Worm (Caenorhabditis elegans) whole organism, L1 larva: ENCODE measurements around the gene rsp-4.

ENCODE experiments used
- C04F5.9 ChIP-seq: sonication (generic microtip); optimal IDR thresholded peaks from 2 replicates; lab custom pipeline; 2016; ENCODE audit warnings: missing genetic modification characterization, missing compliant biosample characterization
- C16A3.4 ChIP-seq: fragments of 150-350 bp; optimal IDR thresholded peaks from 2 replicates; lab custom pipeline; 2014; ENCODE audit warnings: missing biosample characterization, missing genetic modification characterization
- C34B4.2 ChIP-seq: sonication (generic microtip); optimal IDR thresholded peaks from 2 replicates; lab custom pipeline; 2017; ENCODE audit warnings: mild to moderate bottlenecking, missing genetic modification characterization, missing compliant biosample characterization
- F16B12.6 ChIP-seq: fragments of 150-350 bp; optimal IDR thresholded peaks from 2 replicates; lab custom pipeline; 2014; ENCODE audit warnings: missing biosample characterization, missing genetic modification characterization
- aha-1 ChIP-seq: fragments of 150-350 bp; optimal IDR thresholded peaks from 2 replicates; lab custom pipeline; 2014; ENCODE audit warnings: missing biosample characterization, missing genetic modification characterization
- aly-2 ChIP-seq: fragments of 150-350 bp; optimal IDR thresholded peaks from 2 replicates; lab custom pipeline; 2014; ENCODE audit warnings: missing biosample characterization, missing genetic modification characterization
- blmp-1 ChIP-seq: fragments of 150-350 bp; optimal IDR thresholded peaks from 2 replicates; lab custom pipeline; 2014; ENCODE audit warnings: missing biosample characterization, missing genetic modification characterization
- ceh-8 ChIP-seq: fragments of 200-800 bp; sonication (Bioruptor generic); optimal IDR thresholded peaks from 2 replicates; lab custom pipeline; 2018; ENCODE audit warnings: mild to moderate bottlenecking, missing genetic modification characterization, moderate library complexity, missing compliant biosample characterization
- dpl-1 ChIP-seq, 3 experiments: fragments of 150-350 bp in 2 of 3; sonication (generic microtip) in 1 of 3; optimal IDR thresholded peaks; 2 replicates each; lab custom pipeline; 2014 to 2017; ENCODE audit warnings: missing biosample characterization in 3 of 3, missing genetic modification characterization in 3 of 3, missing genetic modification reagents in 3 of 3
- dsc-1 ChIP-seq: sonication (generic microtip); optimal IDR thresholded peaks from 2 replicates; lab custom pipeline; 2016; ENCODE audit warnings: mild to moderate bottlenecking, missing genetic modification characterization, missing compliant biosample characterization
- efl-1 ChIP-seq, 4 experiments: fragments of 150-350 bp; optimal IDR thresholded peaks in 3 of 4; peaks in 1 of 4; 1 replicate in 1 of 4; 2 replicates in 3 of 4; lab custom pipeline; 2014; ENCODE audit warnings: missing biosample characterization in 2 of 4, missing genetic modification characterization in 2 of 4, missing genetic modification reagents in 2 of 4
- egl-13 ChIP-seq: sonication (generic microtip); optimal IDR thresholded peaks from 2 replicates; lab custom pipeline; 2016; ENCODE audit warnings: missing genotype, missing genetic modification reagents, missing genetic modification characterization, missing compliant biosample characterization
- elt-3 ChIP-seq, 6 experiments: fragments of 150-350 bp in 1 of 6; sonication (generic microtip); optimal IDR thresholded peaks; 2 replicates each; lab custom pipeline; 2017 to 2018; ENCODE audit warnings: missing biosample characterization in 6 of 6, missing genetic modification characterization in 6 of 6, inconsistent platforms in 1 of 6
- fkh-10 ChIP-seq: sonication (generic microtip); optimal IDR thresholded peaks from 2 replicates; lab custom pipeline; 2017; ENCODE audit warnings: missing biosample characterization, missing genetic modification reagents, missing genetic modification characterization
- fkh-4 ChIP-seq: sonication (generic microtip); optimal IDR thresholded peaks from 2 replicates; lab custom pipeline; 2016; ENCODE audit warnings: missing compliant biosample characterization, missing genetic modification characterization, borderline replicate concordance
- fos-1 ChIP-seq: fragments of 150-350 bp; optimal IDR thresholded peaks from 2 replicates; lab custom pipeline; 2014; ENCODE audit warnings: missing biosample characterization, missing genetic modification characterization
- grh-1 ChIP-seq: fragments of 200-800 bp; sonication (Bioruptor generic); IDR thresholded peaks from 2 replicates; pipeline ENCODE4 v1.3.6; 2022; ENCODE audit warnings: missing genetic modification reagents, missing genetic modification characterization, missing compliant biosample characterization
- hlh-17 ChIP-seq: fragments of 200-800 bp; sonication (Bioruptor generic); optimal IDR thresholded peaks from 2 replicates; lab custom pipeline; 2018; ENCODE audit warnings: missing genetic modification characterization, mild to moderate bottlenecking, missing compliant biosample characterization, moderate library complexity, borderline replicate concordance
- lin-15B ChIP-seq: fragments of 150-350 bp; sonication (generic microtip); optimal IDR thresholded peaks from 3 replicates; lab custom pipeline; 2014; ENCODE audit warnings: missing biosample characterization, missing genetic modification characterization
- lin-35 ChIP-seq, 2 experiments: fragments of 150-350 bp; optimal IDR thresholded peaks; 2 replicates each; lab custom pipeline; 2014; ENCODE audit warnings: missing biosample characterization in 2 of 2, missing genetic modification characterization in 2 of 2, missing genetic modification reagents in 2 of 2
- lin-39 ChIP-seq: fragments of 150-350 bp; optimal IDR thresholded peaks from 2 replicates; lab custom pipeline; 2014; ENCODE audit warnings: missing biosample characterization, missing genetic modification reagents, missing genetic modification characterization
- lir-3 ChIP-seq: sonication (generic microtip); optimal IDR thresholded peaks from 2 replicates; lab custom pipeline; 2016; ENCODE audit warnings: mild to moderate bottlenecking, missing genetic modification characterization, moderate library complexity, missing compliant biosample characterization; ENCODE audit not compliant: poor library complexity
- lsy-2 ChIP-seq, 2 experiments: fragments of 150-350 bp; optimal IDR thresholded peaks; 2 replicates each; lab custom pipeline; 2014; ENCODE audit warnings: missing biosample characterization in 2 of 2, missing genetic modification characterization in 2 of 2
- mdl-1 ChIP-seq, 2 experiments: fragments of 150-350 bp; optimal IDR thresholded peaks; 2 replicates each; lab custom pipeline; 2014 to 2017; ENCODE audit warnings: missing biosample characterization in 2 of 2, missing genetic modification characterization in 2 of 2, inconsistent platforms in 1 of 2
- mef-2 ChIP-seq: fragments of 150-350 bp; optimal IDR thresholded peaks from 2 replicates; lab custom pipeline; 2014; ENCODE audit warnings: missing biosample characterization, missing genetic modification characterization
- mep-1 ChIP-seq: fragments of 150-350 bp; optimal IDR thresholded peaks from 2 replicates; lab custom pipeline; 2014; ENCODE audit warnings: missing biosample characterization, missing genetic modification characterization
- nhr-11 ChIP-seq: fragments of 150-350 bp; optimal IDR thresholded peaks from 2 replicates; lab custom pipeline; 2014; ENCODE audit warnings: missing biosample characterization, missing genetic modification characterization
- nhr-19 ChIP-seq: fragments of 200-800 bp; sonication (Bioruptor generic); conservative IDR thresholded peaks from 2 replicates; pipeline ENCODE4 v1.3.6; 2022; ENCODE audit warnings: missing genetic modification characterization, missing compliant biosample characterization
- nhr-20 ChIP-seq: sonication (generic microtip); optimal IDR thresholded peaks from 2 replicates; lab custom pipeline; 2016; ENCODE audit warnings: mild to moderate bottlenecking, missing genetic modification characterization, missing compliant biosample characterization
- nhr-71 ChIP-seq: sonication (generic microtip); optimal IDR thresholded peaks from 2 replicates; lab custom pipeline; 2016; ENCODE audit warnings: mild to moderate bottlenecking, missing genetic modification characterization, moderate library complexity, missing compliant biosample characterization
- nhr-76 ChIP-seq: sonication (generic microtip); optimal IDR thresholded peaks from 2 replicates; lab custom pipeline; 2017; ENCODE audit warnings: missing biosample characterization, missing genetic modification characterization
- nhr-84 ChIP-seq: sonication (generic microtip); optimal IDR thresholded peaks from 2 replicates; lab custom pipeline; 2017; ENCODE audit warnings: missing biosample characterization, missing genetic modification characterization
- nhr-85 ChIP-seq: sonication (generic microtip); peaks from one replicate; lab custom pipeline; 2016; ENCODE audit warnings: missing genetic modification characterization, inconsistent platforms, missing compliant biosample characterization
- pax-3 ChIP-seq: fragments of 200-800 bp; sonication (Bioruptor generic); optimal IDR thresholded peaks from 2 replicates; lab custom pipeline; 2018; ENCODE audit warnings: mild to moderate bottlenecking, missing genetic modification characterization, moderate library complexity, missing compliant biosample characterization
- pqm-1 ChIP-seq: sonication (generic microtip); optimal IDR thresholded peaks from 3 replicates; lab custom pipeline; 2017; ENCODE audit warnings: missing biosample characterization, missing genetic modification characterization
- snu-23 ChIP-seq: sonication (generic microtip); optimal IDR thresholded peaks from 2 replicates; lab custom pipeline; 2016; ENCODE audit warnings: missing genetic modification characterization, missing compliant biosample characterization
- sox-4 ChIP-seq: sonication (generic microtip); optimal IDR thresholded peaks from 2 replicates; lab custom pipeline; 2016; ENCODE audit warnings: missing genetic modification characterization, missing compliant biosample characterization
- tlp-1 ChIP-seq: fragments of 150-350 bp; optimal IDR thresholded peaks from 2 replicates; lab custom pipeline; 2014; ENCODE audit warnings: missing biosample characterization, missing genetic modification characterization
- unc-130 ChIP-seq: fragments of 150-350 bp; optimal IDR thresholded peaks from 2 replicates; lab custom pipeline; 2017; ENCODE audit warnings: missing biosample characterization, missing genetic modification characterization, inconsistent platforms
- vab-15 ChIP-seq: sonication (generic microtip); optimal IDR thresholded peaks from 2 replicates; lab custom pipeline; 2017; ENCODE audit warnings: missing genotype, mild to moderate bottlenecking, missing genetic modification characterization, missing compliant biosample characterization
- xbp-1 ChIP-seq: sonication (generic microtip); optimal IDR thresholded peaks from 2 replicates; lab custom pipeline; 2016; ENCODE audit warnings: missing genetic modification characterization, missing compliant biosample characterization
- zag-1 ChIP-seq: fragments of 150-350 bp; optimal IDR thresholded peaks from 2 replicates; lab custom pipeline; 2014; ENCODE audit warnings: missing biosample characterization, missing genetic modification characterization
- ztf-11 ChIP-seq, 2 experiments: sonication (generic microtip); optimal IDR thresholded peaks; 2 replicates each; lab custom pipeline; 2016 to 2017; ENCODE audit warnings: missing genetic modification characterization in 2 of 2, missing biosample characterization in 1 of 2, missing compliant biosample characterization in 1 of 2
- ztf-4 ChIP-seq: fragments of 150-350 bp; optimal IDR thresholded peaks from 2 replicates; lab custom pipeline; 2014; ENCODE audit warnings: missing biosample characterization, missing genetic modification characterization

rsp-4 gene

DNA sequence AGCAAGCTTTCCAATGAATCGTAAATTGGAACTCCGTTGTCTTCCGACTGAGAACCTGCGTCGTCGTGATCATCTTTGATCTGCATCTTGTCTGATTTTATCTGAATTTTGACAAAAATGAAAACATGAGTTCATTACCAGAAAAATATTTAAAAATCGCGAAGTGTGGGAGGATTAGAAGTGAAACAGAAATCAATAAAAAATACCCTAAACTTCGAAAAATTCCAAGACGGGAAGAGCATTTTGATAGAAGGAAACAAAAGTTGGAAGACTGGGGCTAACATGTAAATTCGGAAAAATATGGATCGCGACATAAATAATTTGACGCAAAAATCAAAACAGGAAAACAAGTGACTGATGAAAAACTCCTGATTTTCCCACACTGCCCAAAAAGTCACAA, 37.0 kb upstream of the rsp-4 start, which contains the start of gene F07F6.8:
TSS of gene F07F6.8 (minus strand) at position 101 of the 400 bp plus-strand sequence.
- TF ChIP-seq sox-4 (no peak), F16B12.6 (no peak), dsc-1 (no peak), xbp-1 (no peak), elt-3 (tag; optimal IDR thresholded peaks at IDR 0.05; lab: Kevin White, UChicago) (no peak), ceh-8 (GFP tag; lab: Kevin White, UChicago) (no peak), lir-3 (tag; lab: Kevin White, UChicago) (no peak), vab-15 (tag; lab: Kevin White, UChicago) (no peak), nhr-19 (no peak), dpl-1 (GFP tag; optimal IDR thresholded peaks at IDR 0.05; lab: Kevin White, UChicago) (no peak), fos-1 (tag; lab: Kevin White, UChicago) (no peak)
- TF ChIP-seq, all 84 proteins: peak for 0

DNA sequence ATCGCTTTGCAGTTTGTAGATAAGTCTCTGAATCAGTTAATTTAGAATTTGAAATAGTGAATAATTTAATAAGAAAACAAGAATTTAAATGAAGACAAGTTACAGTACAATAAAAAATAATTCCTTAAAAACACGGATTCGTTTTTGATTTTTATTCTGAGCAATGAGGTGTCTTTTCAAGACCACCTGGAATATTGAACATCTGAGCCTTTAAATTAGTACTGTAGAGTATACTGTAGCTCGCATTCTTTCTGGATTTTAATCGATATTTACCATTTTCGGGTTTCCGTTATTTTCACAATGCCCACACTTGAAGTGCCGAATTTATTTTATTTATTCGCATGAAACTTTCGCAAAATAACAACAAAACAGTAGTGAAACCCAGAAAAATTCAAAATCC, 35.2 kb upstream of the rsp-4 start, which contains the start of gene F07F6.7:
TSS of gene F07F6.7 (minus strand) at position 27 of the 400 bp plus-strand sequence.
- TF ChIP-seq snu-23 (GFP tag; lab: Kevin White, UChicago): peak; percentile 6
- TF ChIP-seq mef-2 (tag; lab: Kevin White, UChicago): no peak
- TF ChIP-seq nhr-85 (tag; lab: Kevin White, UChicago): peak; percentile 51
- TF ChIP-seq lsy-2 (tag; optimal IDR thresholded peaks at IDR 0.05; lab: Kevin White, UChicago): peak; percentile 8 to 20
- peak; percentile 32 for TF ChIP-seq nhr-71 (tag; lab: Kevin White, UChicago)

DNA sequence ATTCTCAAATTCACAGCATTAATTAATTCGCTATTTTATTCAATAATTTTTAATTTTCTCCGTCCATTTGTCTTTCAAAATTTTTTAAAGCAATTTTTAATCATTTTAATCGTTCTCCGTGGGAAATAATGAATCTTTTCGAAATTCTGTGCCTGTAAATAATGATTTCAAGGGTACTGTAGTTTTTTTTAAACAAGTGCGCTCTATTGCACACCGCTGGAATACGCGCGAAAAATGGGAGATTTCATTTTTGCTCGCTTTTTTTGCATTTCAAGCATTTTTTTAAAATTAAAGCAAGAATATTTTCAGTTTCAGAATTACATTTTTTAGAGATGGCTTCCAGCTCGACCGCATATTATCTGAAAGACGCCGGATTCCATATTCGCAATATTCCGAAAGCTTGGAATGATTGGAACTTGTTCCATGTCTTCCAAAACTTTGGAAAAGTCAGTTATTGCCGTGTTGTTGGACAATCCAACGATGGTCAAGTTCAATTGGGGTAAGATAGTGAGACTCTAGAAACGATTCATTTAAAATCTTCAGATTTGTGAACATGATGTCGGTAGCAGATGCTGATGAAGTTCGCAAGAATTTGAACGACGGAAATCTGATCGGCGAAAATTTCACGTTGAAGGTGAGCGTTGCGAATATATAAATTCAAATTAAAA, 32.4 kb upstream of the rsp-4 start, which contains the start of gene tofu-6:
TSS of gene tofu-6 (plus strand) at position 302 of the 668 bp plus-strand sequence.
- TF ChIP-seq pqm-1 (tag; lab: Kevin White, UChicago) (no peak), C34B4.2 (tag; lab: Kevin White, UChicago) (no peak), ztf-11 (tag; optimal IDR thresholded peaks at IDR 0.05; lab: Kevin White, UChicago) (no peak), nhr-76 (tag; lab: Kevin White, UChicago) (no peak), mep-1 (tag; lab: Kevin White, UChicago) (peak; percentile 43), grh-1 (GFP tag; lab: Robert Waterston, UW) (no peak), dpl-1 (GFP tag; optimal IDR thresholded peaks at IDR 0.05; lab: Kevin White, UChicago) (peak; percentile 55 to 80 (median 62)), tlp-1 (no peak), mef-2 (tag; lab: Kevin White, UChicago) (no peak), dsc-1 (no peak), nhr-11 (no peak), lin-35 (GFP tag; optimal IDR thresholded peaks at IDR 0.05; lab: Kevin White, UChicago) (peak; percentile 25 to 85), F16B12.6 (peak; percentile 16), ztf-4 (tag; lab: Kevin White, UChicago) (no peak), pax-3 (tag; lab: Kevin White, UChicago) (no peak), lin-39 (no peak), nhr-71 (tag; lab: Kevin White, UChicago) (no peak), aly-2 (tag; lab: Kevin White, UChicago) (no peak), fkh-4 (no peak), blmp-1 (peak; percentile 30), C04F5.9 (no peak), vab-15 (tag; lab: Kevin White, UChicago) (no peak), unc-130 (tag; lab: Kevin White, UChicago) (no peak), mdl-1 (tag; optimal IDR thresholded peaks at IDR 0.05; lab: Kevin White, UChicago) (no peak), nhr-20 (tag; lab: Kevin White, UChicago) (no peak), lsy-2 (tag; optimal IDR thresholded peaks at IDR 0.05; lab: Kevin White, UChicago) (peak; percentile 64 to 95), hlh-17 (GFP tag; lab: Kevin White, UChicago) (no peak), egl-13 (no peak), lin-15B (tag; lab: Kevin White, UChicago) (peak; percentile 10), nhr-85 (tag; lab: Kevin White, UChicago) (no peak), efl-1 (optimal IDR thresholded peaks at IDR 0.05; lab: Kevin White, UChicago) (peak; percentile 69 to 73), efl-1 (GFP tag; optimal IDR thresholded peaks at IDR 0.05 in 1 of 2; lab: Kevin White, UChicago) (peak; percentile 71 to 95), fkh-10 (GFP tag; lab: Kevin White, UChicago) (no peak), nhr-84 (tag; lab: Kevin White, UChicago) (no peak), C16A3.4 (tag; lab: Kevin White, UChicago) (peak; percentile 11), zag-1 (tag; lab: Kevin White, UChicago) (no peak), aha-1 (no peak)
